Fruit fly (Drosophila melanogaster): Measurements from ENCODE around the gene eIF3d1.
A peak's percentile ranks its signal among the peaks of the same experiment; 100 is the strongest.

The eIF3d1 gene

dm6 chr3R:23685955-23686354, 6.1 kb downstream of the eIF3d1 start, which contains the start of gene SPE:
SPE (plus strand) TSS chr3R:23686255.
- TF ChIP-seq CG10348 (GFP tag; IDR thresholded peaks at IDR 0.05): no peak
- TF ChIP-seq Ets98B (GFP tag; IDR thresholded peaks at IDR 0.05): no peak
- TF ChIP-seq CG32121 (GFP tag; IDR thresholded peaks at IDR 0.05): no peak
- no peak for TF ChIP-seq CG12605 (GFP tag; IDR thresholded peaks at IDR 0.05)
- TF ChIP-seq fd96Ca (GFP tag; IDR thresholded peaks at IDR 0.05): no peak
- no peak for TF ChIP-seq CG8159 (tag; optimal IDR thresholded peaks at IDR 0.05)
- no peak for TF ChIP-seq gl (tag; optimal IDR thresholded peaks at IDR 0.05)
- no peak for TF ChIP-seq Pif1B (GFP tag; optimal IDR thresholded peaks at IDR 0.05)
- TF ChIP-seq CG13204 (GFP tag; optimal IDR thresholded peaks at IDR 0.05): no peak
- no peak for TF ChIP-seq rn (GFP tag; IDR thresholded peaks at IDR 0.05)
- no peak for TF ChIP-seq CG9948 (tag; optimal IDR thresholded peaks at IDR 0.05)
- no peak for TF ChIP-seq Snoo (tag; optimal IDR thresholded peaks at IDR 0.05)
- TF ChIP-seq CG14655 (GFP tag; optimal IDR thresholded peaks at IDR 0.05): no peak
- TF ChIP-seq CG34367 (tag; optimal IDR thresholded peaks at IDR 0.05): no peak
- no peak for TF ChIP-seq D1 (tag; optimal IDR thresholded peaks at IDR 0.05)
- TF ChIP-seq EcR (GFP tag; optimal IDR thresholded peaks at IDR 0.05): no peak
- TF ChIP-seq CG8301 (tag; optimal IDR thresholded peaks at IDR 0.05): no peak
- no peak for TF ChIP-seq CG17806 (tag; optimal IDR thresholded peaks at IDR 0.05)
- no peak for TF ChIP-seq CG15710 (tag; optimal IDR thresholded peaks at IDR 0.05)
- TF ChIP-seq CG4496 (GFP tag; IDR thresholded peaks at IDR 0.05): no peak

- TF ChIP-seq CG15710 (tag; optimal IDR thresholded peaks at IDR 0.05) (no peak), CG17806 (tag; optimal IDR thresholded peaks at IDR 0.05) (no peak), D1 (tag; optimal IDR thresholded peaks at IDR 0.05) (no peak), gl (tag; optimal IDR thresholded peaks at IDR 0.05) (no peak), Pif1A (GFP tag; optimal IDR thresholded peaks at IDR 0.05) (no peak)
Observed at dm6 chr3R:23686924-23687323, 7.1 kb downstream of the eIF3d1 start.

dm6 chr3R:23694579-23695033, 14.8 kb downstream of the eIF3d1 start, which contains the start of gene CG10254:
CG10254 (minus strand) TSS chr3R:23694983.
- TF ChIP-seq D1 (tag; optimal IDR thresholded peaks at IDR 0.05): no peak
- TF ChIP-seq CG13204 (GFP tag; optimal IDR thresholded peaks at IDR 0.05): no peak
- no peak for TF ChIP-seq CG32121 (GFP tag; IDR thresholded peaks at IDR 0.05)

dm6 chr3R:23696145-23696544, 16.3 kb downstream of the eIF3d1 start, which contains the start of gene CG10252:
CG10252 (minus strand) TSS chr3R:23696245.
- TF ChIP-seq CG32121 (GFP tag; IDR thresholded peaks at IDR 0.05) (no peak), Snoo (tag; optimal IDR thresholded peaks at IDR 0.05) (no peak), EcR (GFP tag; optimal IDR thresholded peaks at IDR 0.05) (no peak)

- TF ChIP-seq CG8301 (tag; optimal IDR thresholded peaks at IDR 0.05): no peak
- peak; percentile 70 for TF ChIP-seq CG12605 (GFP tag; IDR thresholded peaks at IDR 0.05)
Observed at dm6 chr3R:23698835-23699234, 19.0 kb downstream of the eIF3d1 start, which contains the start of gene prt. prt (minus strand) TSS chr3R:23699027.

dm6 chr3R:23700304-23700767, 20.5 kb downstream of the eIF3d1 start, which contains the start of the genes CG31468 and Gba1a:
CG31468 (minus strand) TSS chr3R:23700354.
Gba1a (plus strand) TSS chr3R:23700621.
- TF ChIP-seq CG15710 (tag; optimal IDR thresholded peaks at IDR 0.05) (no peak), CG9948 (tag; optimal IDR thresholded peaks at IDR 0.05) (no peak), CG32121 (GFP tag; IDR thresholded peaks at IDR 0.05) (no peak), CG17806 (tag; optimal IDR thresholded peaks at IDR 0.05) (no peak), Ets98B (GFP tag; IDR thresholded peaks at IDR 0.05) (no peak), Pif1A (GFP tag; optimal IDR thresholded peaks at IDR 0.05) (no peak), CG4496 (GFP tag; IDR thresholded peaks at IDR 0.05) (no peak), CG12605 (GFP tag; IDR thresholded peaks at IDR 0.05) (no peak), rn (GFP tag; IDR thresholded peaks at IDR 0.05) (no peak), CG34367 (tag; optimal IDR thresholded peaks at IDR 0.05) (no peak), CG8301 (tag; optimal IDR thresholded peaks at IDR 0.05) (no peak), EcR (GFP tag; optimal IDR thresholded peaks at IDR 0.05) (no peak), D1 (tag; optimal IDR thresholded peaks at IDR 0.05) (no peak)

- TF ChIP-seq CG9948 (tag; optimal IDR thresholded peaks at IDR 0.05): no peak
- TF ChIP-seq CG12605 (GFP tag; IDR thresholded peaks at IDR 0.05): no peak
- no peak for TF ChIP-seq CG32121 (GFP tag; IDR thresholded peaks at IDR 0.05)
- no peak for TF ChIP-seq Snoo (tag; optimal IDR thresholded peaks at IDR 0.05)
- TF ChIP-seq CG15710 (tag; optimal IDR thresholded peaks at IDR 0.05): no peak
- TF ChIP-seq D1 (tag; optimal IDR thresholded peaks at IDR 0.05): no peak
- no peak for TF ChIP-seq Ets98B (GFP tag; IDR thresholded peaks at IDR 0.05)
- no peak for TF ChIP-seq CG17806 (tag; optimal IDR thresholded peaks at IDR 0.05)
- no peak for TF ChIP-seq gl (tag; optimal IDR thresholded peaks at IDR 0.05)
- TF ChIP-seq CG34367 (tag; optimal IDR thresholded peaks at IDR 0.05): no peak
- TF ChIP-seq CG8301 (tag; optimal IDR thresholded peaks at IDR 0.05): no peak
- TF ChIP-seq CG4496 (GFP tag; IDR thresholded peaks at IDR 0.05): no peak
- no peak for TF ChIP-seq CG14655 (GFP tag; optimal IDR thresholded peaks at IDR 0.05)
- TF ChIP-seq CG10348 (GFP tag; IDR thresholded peaks at IDR 0.05): no peak
- no peak for TF ChIP-seq CG8159 (tag; optimal IDR thresholded peaks at IDR 0.05)
- TF ChIP-seq EcR (GFP tag; optimal IDR thresholded peaks at IDR 0.05): no peak
- TF ChIP-seq CG13204 (GFP tag; optimal IDR thresholded peaks at IDR 0.05): no peak
Observed at dm6 chr3R:23702461-23702860, 22.6 kb downstream of the eIF3d1 start, which contains the start of gene Qsox4. Qsox4 (plus strand) TSS chr3R:23702761.

Measured in whole organism, pupa.